Worm (Caenorhabditis elegans): ENCODE results near the gene nhr-166.

nhr-166 gene

DNA sequence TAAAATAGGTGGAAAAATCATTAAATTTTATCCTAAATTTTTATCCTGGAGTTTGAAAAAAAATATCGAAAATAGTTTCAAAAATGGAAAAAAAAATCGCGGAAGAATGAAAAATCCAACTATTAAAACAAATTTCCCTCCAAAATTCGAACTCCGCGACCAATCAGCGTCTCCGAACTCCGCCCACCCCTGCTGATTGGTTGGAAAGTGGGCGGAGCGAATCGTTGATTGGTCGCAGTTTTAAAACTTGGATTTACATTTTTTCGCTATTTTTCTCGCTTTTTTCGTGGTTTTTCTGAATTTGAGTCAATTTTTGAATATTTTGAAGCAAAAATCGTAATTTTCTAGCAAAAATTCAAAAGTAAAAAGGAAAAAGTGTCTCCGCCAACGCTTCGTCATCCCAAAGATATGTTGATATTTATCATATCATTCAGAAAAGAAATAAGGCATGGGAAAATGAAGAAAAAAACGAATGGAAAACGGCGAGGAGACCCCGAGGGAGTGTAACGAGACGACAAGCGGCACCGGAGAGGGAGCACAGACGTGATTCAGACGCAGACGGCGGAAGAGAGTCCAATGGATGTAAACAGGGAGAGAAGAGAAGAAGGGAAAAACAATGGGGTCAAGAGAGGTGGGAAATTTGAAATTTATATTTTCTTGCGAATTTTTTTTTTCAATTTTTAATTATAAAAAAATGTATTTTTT lies 50.6 kb downstream of the nhr-166 start (continued):
- TF ChIP-seq lin-35 (GFP tag; optimal IDR thresholded peaks at IDR 0.05): peak; percentile 38 to 74
- TF ChIP-seq pax-3 (tag; optimal IDR thresholded peaks at IDR 0.05): no peak
- TF ChIP-seq snpc-4 (tag; optimal IDR thresholded peaks at IDR 0.05): no peak
- TF ChIP-seq lin-14 (GFP tag; optimal IDR thresholded peaks at IDR 0.05): peak; percentile 83
- peak; percentile 5 for TF ChIP-seq lin-13 (GFP tag; optimal IDR thresholded peaks at IDR 0.05)
- peak in 1 of 3 experiments; percentile 48 for TF ChIP-seq ceh-82 (tag; optimal IDR thresholded peaks at IDR 0.05)

DNA sequence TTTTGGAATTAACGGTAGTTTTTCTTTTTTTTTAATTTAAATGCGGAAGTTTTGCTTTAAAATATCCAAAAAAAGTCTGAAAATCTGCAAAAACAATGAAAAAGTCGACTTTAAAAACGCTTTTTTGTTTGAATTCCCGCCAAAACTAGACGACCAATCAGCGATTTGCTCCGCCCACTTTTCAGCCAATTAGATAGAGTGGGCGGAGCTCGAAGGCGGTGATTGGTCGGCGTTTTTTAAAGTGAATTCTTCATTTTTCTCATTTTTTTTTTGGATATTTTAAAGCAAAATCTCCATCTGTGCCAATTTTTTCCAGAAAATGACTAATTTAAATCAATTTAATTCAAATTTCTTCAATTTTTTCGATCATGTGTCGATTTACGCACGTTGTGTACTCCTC lies 51.2 kb downstream of the nhr-166 start:
- TF ChIP-seq efl-3 (GFP tag; optimal IDR thresholded peaks at IDR 0.05): no peak
- no peak for TF ChIP-seq mab-9 (GFP tag; IDR thresholded peaks at IDR 0.05)
- TF ChIP-seq elt-2 (tag; optimal IDR thresholded peaks at IDR 0.05): no peak
- TF ChIP-seq tlp-1 (tag; optimal IDR thresholded peaks at IDR 0.05): no peak
- TF ChIP-seq snu-23 (GFP tag; optimal IDR thresholded peaks at IDR 0.05): no peak
- no peak for TF ChIP-seq hlh-4 (tag; optimal IDR thresholded peaks at IDR 0.05)
- no peak for TF ChIP-seq lir-3 (tag; optimal IDR thresholded peaks at IDR 0.05; ENCODE audit: poor library complexity)
- TF ChIP-seq pax-3 (tag; optimal IDR thresholded peaks at IDR 0.05): no peak
- no peak for TF ChIP-seq egl-27 (tag; optimal IDR thresholded peaks at IDR 0.05)
- no peak for TF ChIP-seq zip-4 (GFP tag; optimal IDR thresholded peaks at IDR 0.05)
- no peak for TF ChIP-seq nhr-84 (tag; optimal IDR thresholded peaks at IDR 0.05)

Data from whole organism, L1 larva.